Worm (Caenorhabditis elegans) whole organism, midembryonic: ENCODE data around the gene F16B4.2.

Experiments
- cog-1 ChIP-seq: sonication (generic microtip); optimal IDR thresholded peaks from 2 replicates; lab custom pipeline; 2016; ENCODE audit warnings: missing genetic modification characterization, missing compliant biosample characterization
- klf-2 ChIP-seq: fragments of 200-800 bp; sonication (Bioruptor generic); conservative IDR thresholded peaks from 2 replicates; pipeline ENCODE4 v1.3.6; 2022; ENCODE audit warnings: missing genetic modification reagents, missing genetic modification characterization, missing compliant biosample characterization
- med-1 ChIP-seq: sonication (generic microtip); optimal IDR thresholded peaks from 2 replicates; lab custom pipeline; 2017; ENCODE audit warnings: missing genetic modification characterization, mild to moderate bottlenecking, missing compliant biosample characterization, antibody characterized with exemption, missing genetic modification reagents; ENCODE audit not compliant: insufficient read depth
- ref-1 ChIP-seq: fragments of 200-800 bp; sonication (Bioruptor generic); conservative IDR thresholded peaks from 2 replicates; pipeline ENCODE4 v1.3.6; 2022; ENCODE audit warnings: missing genetic modification reagents, missing genetic modification characterization, missing compliant biosample characterization
- tab-1 ChIP-seq: fragments of 200-800 bp; sonication (Bioruptor generic); IDR thresholded peaks from 2 replicates; pipeline ENCODE4 v1.3.6; 2022; ENCODE audit warnings: missing genetic modification characterization, missing compliant biosample characterization
- ztf-29 ChIP-seq: fragments of 200-800 bp; sonication (Bioruptor generic); IDR thresholded peaks from 2 replicates; pipeline ENCODE4 v1.3.6; 2022; ENCODE audit warnings: missing genetic modification reagents, missing genetic modification characterization, missing compliant biosample characterization

ce11 chrV:1574599-1574998 is 26.2 kb upstream of the F16B4.2 start:
- TF ChIP-seq tab-1 (GFP tag; lab: Robert Waterston, UW) (no peak), ref-1 (no peak), cog-1 (tag; lab: Kevin White, UChicago) (no peak), ztf-29 (GFP tag; lab: Robert Waterston, UW) (no peak), med-1 (no peak), klf-2 (no peak)
